Fruit fly (Drosophila melanogaster) whole organism, embryonic: ENCODE measurements around the gene Dhps.

Experiments used
- ATbp ChIP-seq: fragments of 200-800 bp; sonication (Bioruptor generic); optimal IDR thresholded peaks from 2 replicates; lab custom pipeline; 2017; ENCODE audit warnings: missing biosample characterization, mild to moderate bottlenecking, missing genetic modification characterization, missing genetic modification reagents
- Adf1 ChIP-seq: fragments of 200-800 bp; sonication (Bioruptor generic); IDR thresholded peaks from 2 replicates; pipeline ENCODE4 v1.3.6; 2022; ENCODE audit warnings: missing biosample characterization, missing genetic modification characterization
- CG1024 ChIP-seq: fragments of 200-800 bp; sonication (Bioruptor generic); IDR thresholded peaks from 2 replicates; pipeline ENCODE4 v1.3.6; 2022; ENCODE audit warnings: missing biosample characterization, missing genetic modification characterization
- CG10543 ChIP-seq: fragments of 200-800 bp; sonication (Bioruptor generic); optimal IDR thresholded peaks from 3 replicates; lab custom pipeline; 2017; ENCODE audit warnings: missing biosample characterization, mild to moderate bottlenecking, missing genetic modification characterization, moderate library complexity
- CG12104 ChIP-seq: fragments of 200-800 bp; sonication (Bioruptor generic); optimal IDR thresholded peaks from 3 replicates; lab custom pipeline; 2016; ENCODE audit warnings: missing biosample characterization, missing genetic modification characterization
- CG12769 ChIP-seq: fragments of 200-800 bp; sonication (Bioruptor generic); optimal IDR thresholded peaks from 2 replicates; lab custom pipeline; 2019; ENCODE audit warnings: missing biosample characterization, mild to moderate bottlenecking, missing genetic modification characterization, moderate library complexity
- CG13287 ChIP-seq: fragments of 200-800 bp; sonication (Bioruptor generic); IDR thresholded peaks from 2 replicates; pipeline ENCODE4 v1.3.6; 2022; ENCODE audit warnings: missing biosample characterization, missing genetic modification characterization; ENCODE audit not compliant: partially characterized antibody
- CG14441 ChIP-seq: fragments of 200-800 bp; sonication (Bioruptor generic); IDR thresholded peaks from 2 replicates; pipeline ENCODE4 v1.3.6; 2022; ENCODE audit warnings: missing biosample characterization, missing genetic modification characterization
- CG32767 ChIP-seq: fragments of 200-800 bp; sonication (Bioruptor generic); IDR thresholded peaks from 2 replicates; pipeline ENCODE4 v1.3.6; 2022; ENCODE audit warnings: missing biosample characterization, missing genetic modification characterization
- CG34224 ChIP-seq: fragments of 200-800 bp; sonication (Bioruptor generic); IDR thresholded peaks from 3 replicates; pipeline ENCODE4 v1.3.6; 2022; ENCODE audit warnings: missing biosample characterization, missing genetic modification characterization; ENCODE audit not compliant: partially characterized antibody
- CG34422 ChIP-seq: fragments of 200-800 bp; sonication (Bioruptor generic); IDR thresholded peaks from 3 replicates; pipeline ENCODE4 v1.3.6; 2022; ENCODE audit warnings: missing biosample characterization, missing genetic modification characterization
- CG6175 ChIP-seq: fragments of 200-800 bp; sonication (Bioruptor generic); IDR thresholded peaks from 3 replicates; pipeline ENCODE4 v1.3.6; 2022; ENCODE audit warnings: missing biosample characterization, missing genetic modification characterization
- CG7556 ChIP-seq: fragments of 200-800 bp; sonication (Bioruptor generic); optimal IDR thresholded peaks from 2 replicates; lab custom pipeline; 2017; ENCODE audit warnings: missing biosample characterization, mild to moderate bottlenecking, missing genetic modification characterization
- Chrac-16 ChIP-seq: fragments of 200-800 bp; sonication (Bioruptor generic); optimal IDR thresholded peaks from 3 replicates; lab custom pipeline; 2016; ENCODE audit warnings: missing biosample characterization, missing genetic modification characterization
- Dbx ChIP-seq: fragments of 200-800 bp; sonication (Bioruptor generic); IDR thresholded peaks from 3 replicates; pipeline ENCODE4 v1.3.6; 2022; ENCODE audit warnings: missing biosample characterization, missing genetic modification characterization
- Deaf1 ChIP-seq: fragments of 200-800 bp; optimal IDR thresholded peaks from 3 replicates; lab custom pipeline; 2019; ENCODE audit warnings: missing biosample characterization, mild to moderate bottlenecking, missing genetic modification characterization, moderate library complexity
- Dll ChIP-seq: fragments of 200-800 bp; sonication (Bioruptor generic); IDR thresholded peaks from 4 replicates; pipeline ENCODE4 v1.3.6; 2022; ENCODE audit warnings: missing biosample characterization, missing genetic modification characterization; ENCODE audit not compliant: partially characterized antibody
- Ets65A ChIP-seq: fragments of 200-800 bp; sonication (Bioruptor generic); peaks from one replicate; lab custom pipeline; 2016; ENCODE audit warnings: missing biosample characterization, missing genetic modification characterization
- Fer2 ChIP-seq: fragments of 200-800 bp; sonication (Bioruptor generic); optimal IDR thresholded peaks from 2 replicates; lab custom pipeline; 2018; ENCODE audit warnings: missing biosample characterization, mild to moderate bottlenecking, missing genetic modification characterization, moderate library complexity
- HLHmδ ChIP-seq: fragments of 200-800 bp; sonication (Bioruptor generic); optimal IDR thresholded peaks from 2 replicates; lab custom pipeline; 2018; ENCODE audit warnings: missing biosample characterization, mild to moderate bottlenecking, missing genetic modification characterization, moderate library complexity
- Hand ChIP-seq: fragments of 200-800 bp; sonication (Bioruptor generic); optimal IDR thresholded peaks from 2 replicates; lab custom pipeline; 2017; ENCODE audit warnings: mild to moderate bottlenecking, missing biosample characterization, missing genetic modification reagents, missing genetic modification characterization
- HmgZ ChIP-seq: fragments of 200-800 bp; sonication (Bioruptor generic); optimal IDR thresholded peaks from 2 replicates; lab custom pipeline; 2018; ENCODE audit warnings: missing biosample characterization, mild to moderate bottlenecking, missing genetic modification characterization
- NC2α ChIP-seq: fragments of 200-800 bp; sonication (Bioruptor generic); optimal IDR thresholded peaks from 2 replicates; lab custom pipeline; 2016; ENCODE audit warnings: missing biosample characterization, missing genetic modification characterization
- Nf-YC ChIP-seq: fragments of 200-800 bp; optimal IDR thresholded peaks from 3 replicates; lab custom pipeline; 2019; ENCODE audit warnings: missing biosample characterization, mild to moderate bottlenecking, missing genetic modification characterization, moderate library complexity
- Sox100B ChIP-seq: fragments of 200-800 bp; sonication (Bioruptor generic); optimal IDR thresholded peaks from 3 replicates; lab custom pipeline; 2018; ENCODE audit warnings: missing biosample characterization, mild to moderate bottlenecking, missing genetic modification characterization
- Sry-δ ChIP-seq: fragments of 200-800 bp; sonication (Bioruptor generic); optimal IDR thresholded peaks from 2 replicates; lab custom pipeline; 2016; ENCODE audit warnings: missing biosample characterization, missing genetic modification characterization
- Trl ChIP-seq, 3 experiments: fragments of >200 bp in 2 of 3; fragments of 200-800 bp in 1 of 3; sonication (Bioruptor generic) in 1 of 3; optimal IDR thresholded peaks; 2 replicates in 1 of 3; 3 replicates in 2 of 3; lab custom pipeline; 2016 to 2017; ENCODE audit warnings: missing biosample characterization in 1 of 3, missing genetic modification characterization in 1 of 3
- abd-A ChIP-seq: fragments of 200-800 bp; sonication (Bioruptor generic); optimal IDR thresholded peaks from 3 replicates; lab custom pipeline; 2019; ENCODE audit warnings: missing biosample characterization, mild to moderate bottlenecking, missing genetic modification characterization, moderate library complexity
- chinmo ChIP-seq: fragments of 200-800 bp; sonication (Bioruptor generic); IDR thresholded peaks from 4 replicates; pipeline ENCODE4 v1.3.6; 2022; ENCODE audit warnings: missing biosample characterization, missing genetic modification characterization; ENCODE audit not compliant: partially characterized antibody
- corto ChIP-seq: fragments of 200-800 bp; sonication (Bioruptor generic); optimal IDR thresholded peaks from 2 replicates; lab custom pipeline; 2016; ENCODE audit warnings: missing biosample characterization, mild to moderate bottlenecking, missing genetic modification characterization, moderate library complexity
- dm ChIP-seq: fragments of 200-800 bp; sonication (Bioruptor generic); optimal IDR thresholded peaks from 3 replicates; lab custom pipeline; 2016; ENCODE audit warnings: missing biosample characterization, missing genetic modification characterization
- eve ChIP-seq, 2 experiments: fragments of >200 bp; optimal IDR thresholded peaks; 2 replicates each; lab custom pipeline; 2017; ENCODE audit warnings: missing biosample characterization in 2 of 2, missing genetic modification characterization in 2 of 2
- hbn ChIP-seq: fragments of 200-800 bp; sonication (Bioruptor generic); IDR thresholded peaks from 2 replicates; pipeline ENCODE4 v1.3.6; 2022; ENCODE audit warnings: missing biosample characterization, missing genetic modification characterization; ENCODE audit not compliant: partially characterized antibody
- hth ChIP-seq: fragments of >200 bp; optimal IDR thresholded peaks from 2 replicates; lab custom pipeline; 2017; ENCODE audit warnings: inconsistent platforms
- insv ChIP-seq, 2 experiments: fragments of 200-800 bp; sonication (Bioruptor generic); optimal IDR thresholded peaks; 3 replicates each; lab custom pipeline; 2016 to 2018; ENCODE audit warnings: missing biosample characterization in 2 of 2, missing genetic modification characterization in 2 of 2
- lab ChIP-seq: fragments of 200-800 bp; sonication (Bioruptor generic); optimal IDR thresholded peaks from 3 replicates; lab custom pipeline; 2017; ENCODE audit warnings: missing biosample characterization, missing genetic modification characterization, mild to moderate bottlenecking, moderate library complexity, missing genetic modification reagents
- nom ChIP-seq: fragments of 200-800 bp; sonication (Bioruptor generic); optimal IDR thresholded peaks from 2 replicates; lab custom pipeline; 2017; ENCODE audit warnings: missing biosample characterization, missing genetic modification characterization, mild to moderate bottlenecking, moderate library complexity, missing genetic modification reagents
- oc ChIP-seq: fragments of 200-800 bp; sonication (Bioruptor generic); optimal IDR thresholded peaks from 2 replicates; lab custom pipeline; 2018; ENCODE audit warnings: missing biosample characterization, mild to moderate bottlenecking, missing genetic modification characterization, moderate library complexity
- psq ChIP-seq: fragments of 200-800 bp; sonication (Bioruptor generic); optimal IDR thresholded peaks from 2 replicates; lab custom pipeline; 2017; ENCODE audit warnings: missing biosample characterization, missing genetic modification characterization
- rib ChIP-seq: fragments of 200-800 bp; sonication (Bioruptor generic); IDR thresholded peaks from 2 replicates; pipeline ENCODE4 v1.3.6; 2022; ENCODE audit warnings: missing biosample characterization, missing genetic modification characterization
- row ChIP-seq: fragments of 200-800 bp; sonication (Bioruptor generic); IDR thresholded peaks from 3 replicates; pipeline ENCODE4 v1.3.6; 2022; ENCODE audit warnings: missing biosample characterization, missing genetic modification characterization
- sd ChIP-seq: fragments of 200-800 bp; sonication (Bioruptor generic); optimal IDR thresholded peaks from 3 replicates; lab custom pipeline; 2018; ENCODE audit warnings: missing biosample characterization, mild to moderate bottlenecking, missing genetic modification characterization, moderate library complexity
- sens ChIP-seq: fragments of 200-800 bp; sonication (Bioruptor generic); peaks from one replicate; lab custom pipeline; 2016; ENCODE audit warnings: missing biosample characterization, missing genetic modification characterization
- so ChIP-seq: fragments of 200-800 bp; sonication (Bioruptor generic); IDR thresholded peaks from 3 replicates; pipeline ENCODE4 v1.3.6; 2022; ENCODE audit warnings: missing biosample characterization, missing genetic modification characterization
- unc-4 ChIP-seq: fragments of 200-800 bp; sonication (Bioruptor generic); IDR thresholded peaks from 2 replicates; pipeline ENCODE4 v1.3.6; 2022; ENCODE audit warnings: missing biosample characterization, missing genetic modification characterization; ENCODE audit not compliant: partially characterized antibody
- vvl ChIP-seq: fragments of 200-800 bp; sonication (Bioruptor generic); IDR thresholded peaks from 2 replicates; pipeline ENCODE4 v1.3.6; 2022; ENCODE audit warnings: missing biosample characterization, missing genetic modification characterization

Dhps gene

dm6 chr3L:8151727-8152199 lies 46.2 kb upstream of the Dhps start, which contains the start of gene CG13676:
Gene CG13676 (minus strand): TSS chr3L:8151813.
- TF ChIP-seq Dll (0 out of 4 replicates have a peak, but pooled peaks have one; percentile 16), eve (GFP tag; optimal IDR thresholded peaks at IDR 0.05; lab: Kevin White, UChicago) (no peak), Adf1 (GFP tag; lab: Robert Waterston, UW) (peak; percentile 45; the same call in 1 of the 2 replicates), hbn (GFP tag; lab: Robert Waterston, UW) (peak; percentile 34; the same call in 1 of the 2 replicates), CG32767 (no peak), CG7556 (no peak), CG34224 (GFP tag; lab: Robert Waterston, UW) (peak; percentile 49; the same call in 2 of the 3 replicates), CG10543 (GFP tag; lab: Kevin White, UChicago) (peak; percentile 40), CG12104 (GFP tag; lab: Kevin White, UChicago) (no peak), row (GFP tag; lab: Robert Waterston, UW) (0 out of 3 replicates have a peak, but pooled peaks have one; percentile 8), rib (GFP tag; lab: Robert Waterston, UW) (peak; percentile 44; the same call in 1 of the 2 replicates), Chrac-16 (no peak), HmgZ (tag; lab: Kevin White, UChicago) (no peak), Fer2 (tag; lab: Kevin White, UChicago) (no peak), sens (GFP tag; lab: Kevin White, UChicago) (peak; percentile 24), hth (lab: Kevin White, UChicago) (no peak), CG34422 (GFP tag; lab: Robert Waterston, UW) (0 out of 3 replicates have a peak, but pooled peaks have one; percentile 27), Trl (optimal IDR thresholded peaks at IDR 0.05; lab: Kevin White, UChicago) (peak; percentile 59 to 78), Trl (GFP tag; optimal IDR thresholded peaks at IDR 0.05; lab: Kevin White, UChicago) (no peak), nom (GFP tag; lab: Kevin White, UChicago) (peak; percentile 12), ATbp (peak; percentile 13), Ets65A (GFP tag; lab: Kevin White, UChicago) (peak; percentile 35), Sry-δ (GFP tag; lab: Kevin White, UChicago) (no peak), CG1024 (GFP tag; lab: Robert Waterston, UW) (no peak), CG14441 (GFP tag; lab: Robert Waterston, UW) (no peak), HLHmδ (no peak), unc-4 (GFP tag; lab: Robert Waterston, UW) (0 out of 2 replicates have a peak, but pooled peaks have one; percentile 26), dm (GFP tag; lab: Kevin White, UChicago) (no peak), chinmo (peak; percentile 91; the same call in 2 of the 4 replicates), sd (tag; lab: Kevin White, UChicago) (peak; percentile 20), Nf-YC (peak; percentile 34), corto (GFP tag; lab: Kevin White, UChicago) (peak; percentile 66), Deaf1 (tag; lab: Kevin White, UChicago) (peak; percentile 45), so (GFP tag; lab: Robert Waterston, UW) (0 out of 3 replicates have a peak, but pooled peaks have one; percentile 11), insv (GFP tag; optimal IDR thresholded peaks at IDR 0.05; lab: Kevin White, UChicago) (no peak), CG6175 (GFP tag; lab: Robert Waterston, UW) (no peak), CG12769 (tag; lab: Kevin White, UChicago) (peak; percentile 58), CG13287 (GFP tag; lab: Robert Waterston, UW) (peak; percentile 36), Sox100B (GFP tag; lab: Kevin White, UChicago) (no peak), NC2α (no peak), vvl (GFP tag; lab: Robert Waterston, UW) (0 out of 2 replicates have a peak, but pooled peaks have one; percentile 41), Dbx (0 out of 3 replicates have a peak, but pooled peaks have one; percentile 13), lab (GFP tag; lab: Kevin White, UChicago) (no peak), Hand (GFP tag; lab: Kevin White, UChicago) (no peak), oc (peak; percentile 54), abd-A (peak; percentile 4), psq (GFP tag; lab: Kevin White, UChicago) (no peak)
